Fruit fly (Drosophila melanogaster) whole organism: Measurements from ENCODE around the gene VAChT.

ENCODE experiments used
- CG8478 ChIP-seq: fragments of >200 bp; optimal IDR thresholded peaks from 2 replicates; lab custom pipeline; 2018; ENCODE audit warnings: inconsistent platforms
- Dll ChIP-seq: fragments of >200 bp; optimal IDR thresholded peaks from 2 replicates; lab custom pipeline; 2017
- EcR ChIP-seq, 2 experiments: fragments of >200 bp; optimal IDR thresholded peaks; 2 replicates each; lab custom pipeline; 2017; ENCODE audit warnings: missing biosample characterization in 2 of 2, missing genetic modification characterization in 2 of 2, missing genetic modification reagents in 2 of 2
- pan ChIP-seq: fragments of >200 bp; optimal IDR thresholded peaks from 2 replicates; lab custom pipeline; 2017
- psq ChIP-seq: fragments of >200 bp; optimal IDR thresholded peaks from 2 replicates; lab custom pipeline; 2017
- usp ChIP-seq: fragments of >200 bp; optimal IDR thresholded peaks from 2 replicates; lab custom pipeline; 2017; ENCODE audit warnings: missing biosample characterization, missing genetic modification characterization, mixed read lengths

- TF ChIP-seq usp (GFP tag; lab: Kevin White, UChicago) (no peak), pan (lab: Kevin White, UChicago) (no peak), psq (lab: Kevin White, UChicago) (no peak), CG8478 (lab: Kevin White, UChicago) (no peak), Dll (lab: Kevin White, UChicago) (no peak), EcR (GFP tag; optimal IDR thresholded peaks at IDR 0.05; lab: Kevin White, UChicago) (no peak)
Measured at dm6 chr3R:18680332-18680731, 25.0 kb upstream of the VAChT start, which contains the start of the genes CG46318 and ChT.
